Fruit fly (Drosophila melanogaster): ENCODE results near the gene CG6845.

The CG6845 gene

DNA sequence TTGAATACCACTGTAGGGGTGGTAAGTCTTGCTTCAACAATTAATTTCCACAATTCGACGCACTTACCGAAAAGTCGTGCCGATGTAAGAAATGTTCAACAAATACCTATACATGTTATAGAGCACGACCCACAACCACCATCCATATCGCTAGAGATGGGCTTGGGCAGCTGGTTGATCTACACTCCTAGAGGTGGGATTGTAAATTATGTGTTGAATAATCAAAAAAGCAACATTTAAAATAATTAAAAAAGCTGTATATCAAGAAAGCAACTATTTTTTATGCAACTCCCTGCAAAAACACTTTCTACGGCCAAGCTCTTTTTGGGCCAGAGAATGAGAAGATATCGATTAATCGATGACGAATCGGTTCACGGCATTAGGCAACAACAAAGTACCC is 38.0 kb downstream of the CG6845 start, which contains the start of the genes CG34140, Mkp and Mtch (continued):
- TF ChIP-seq Dfd (GFP tag; optimal IDR thresholded peaks at IDR 0.05) = no peak
- TF ChIP-seq pan (optimal IDR thresholded peaks at IDR 0.05) = no peak
- TF ChIP-seq jim (GFP tag; optimal IDR thresholded peaks at IDR 0.05) = no peak

Data from whole organism, wandering third instar larva.